Worm (Caenorhabditis elegans) whole organism, L4 larva: ENCODE measurements around the gene lbp-7.

Experiments
- R02D3.7 ChIP-seq: fragments of 150-350 bp; sonication (generic microtip); optimal IDR thresholded peaks from 3 replicates; lab custom pipeline; 2014; ENCODE audit warnings: missing biosample characterization, missing genetic modification characterization
- duxl-1 ChIP-seq: sonication (generic microtip); optimal IDR thresholded peaks from 2 replicates; lab custom pipeline; 2016; ENCODE audit warnings: mild to moderate bottlenecking, missing genetic modification characterization, moderate library complexity, missing compliant biosample characterization; ENCODE audit not compliant: poor library complexity
- nhr-10 ChIP-seq: fragments of 150-350 bp; optimal IDR thresholded peaks from 2 replicates; lab custom pipeline; 2014; ENCODE audit warnings: missing biosample characterization, missing genetic modification characterization

ce11 chrV:13908916-13909176 lies 29.5 kb downstream of the lbp-7 start, which contains the start of gene C06B3.6:
- no peak for TF ChIP-seq duxl-1 (tag; lab: Kevin White, UChicago)
- no peak for TF ChIP-seq R02D3.7
- TF ChIP-seq nhr-10 (tag; lab: Kevin White, UChicago) = no peak
